Fruit fly (Drosophila melanogaster) whole organism, wandering third instar larva: ENCODE results near the gene ct.

Experiments used
- CG9705 ChIP-seq: fragments of 200-800 bp; sonication (Bioruptor generic); optimal IDR thresholded peaks from 2 replicates; lab custom pipeline; 2018; ENCODE audit warnings: missing biosample characterization, mild to moderate bottlenecking, missing genetic modification characterization
- Dfd ChIP-seq: fragments of >200 bp; optimal IDR thresholded peaks from 2 replicates; lab custom pipeline; 2017; ENCODE audit warnings: missing biosample characterization, missing genetic modification characterization
- Myc ChIP-seq: fragments of >200 bp; optimal IDR thresholded peaks from 2 replicates; lab custom pipeline; 2017
- OdsH ChIP-seq: fragments of 200-800 bp; sonication (Bioruptor generic); optimal IDR thresholded peaks from 2 replicates; lab custom pipeline; 2016; ENCODE audit warnings: missing biosample characterization, mild to moderate bottlenecking, missing genetic modification characterization
- br ChIP-seq: fragments of 200-800 bp; sonication (Bioruptor generic); optimal IDR thresholded peaks from 2 replicates; lab custom pipeline; 2016; ENCODE audit warnings: missing biosample characterization, missing genetic modification characterization
- pan ChIP-seq: fragments of >200 bp; optimal IDR thresholded peaks from 2 replicates; lab custom pipeline; 2017
- psq ChIP-seq: fragments of 200-800 bp; sonication (Bioruptor generic); optimal IDR thresholded peaks from 3 replicates; lab custom pipeline; 2017; ENCODE audit warnings: missing biosample characterization, mild to moderate bottlenecking, missing genetic modification characterization, moderate library complexity
- sv ChIP-seq: fragments of 200-800 bp; sonication (Bioruptor generic); optimal IDR thresholded peaks from 3 replicates; lab custom pipeline; 2016; ENCODE audit warnings: missing biosample characterization, missing genetic modification characterization
- usp ChIP-seq: fragments of >200 bp; optimal IDR thresholded peaks from 2 replicates; lab custom pipeline; 2017; ENCODE audit warnings: missing biosample characterization, missing genetic modification characterization

DNA sequence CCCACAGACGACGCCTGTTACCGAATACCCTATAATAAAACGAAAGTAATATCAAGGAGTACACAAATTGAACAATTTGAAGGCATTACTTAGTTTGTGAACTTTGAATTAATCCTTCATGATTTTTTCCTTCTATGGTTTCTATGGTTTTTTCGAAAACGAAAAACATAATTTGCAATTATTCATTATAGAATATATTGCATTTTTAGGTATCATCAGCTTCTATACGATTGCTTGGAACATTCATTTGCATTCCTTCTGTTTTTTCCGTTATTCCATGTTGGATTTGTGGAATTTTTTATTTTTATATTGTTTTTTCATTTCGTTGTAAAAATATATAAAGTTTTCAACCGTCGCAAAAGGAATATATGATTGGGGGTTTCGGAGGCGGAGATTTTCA, 107.2 kb downstream of the ct start:
- TF ChIP-seq pan (lab: Kevin White, UChicago) = no peak
- no peak for TF ChIP-seq OdsH
- TF ChIP-seq sv (GFP tag; lab: Kevin White, UChicago) = no peak
- no peak for TF ChIP-seq Dfd (GFP tag; lab: Kevin White, UChicago)
- TF ChIP-seq psq (GFP tag; lab: Kevin White, UChicago) = no peak
- TF ChIP-seq usp = no peak
- TF ChIP-seq br = no peak
- TF ChIP-seq CG9705 = no peak
- TF ChIP-seq Myc = no peak
